Worm (Caenorhabditis elegans) whole organism, early embryonic: ENCODE data around the gene hpo-18.

Experiments used
- aly-1 ChIP-seq: sonication (generic microtip); optimal IDR thresholded peaks from 2 replicates; lab custom pipeline; 2016; ENCODE audit warnings: missing genetic modification characterization, missing compliant biosample characterization
- ama-1 ChIP-seq: fragments of 150-350 bp; optimal IDR thresholded peaks from 2 replicates; lab custom pipeline; 2014
- ceh-36 ChIP-seq: sonication (generic microtip); optimal IDR thresholded peaks from 2 replicates; lab custom pipeline; 2016; ENCODE audit warnings: missing genetic modification characterization, inconsistent platforms, missing compliant biosample characterization
- ets-7 ChIP-seq: sonication (generic microtip); optimal IDR thresholded peaks from 2 replicates; lab custom pipeline; 2016; ENCODE audit warnings: missing genotype, missing genetic modification characterization, missing compliant biosample characterization
- hmg-4 ChIP-seq: fragments of 200-800 bp; sonication (Bioruptor generic); optimal IDR thresholded peaks from 2 replicates; lab custom pipeline; 2018; ENCODE audit warnings: mild to moderate bottlenecking, missing genetic modification characterization, missing compliant biosample characterization

DNA sequence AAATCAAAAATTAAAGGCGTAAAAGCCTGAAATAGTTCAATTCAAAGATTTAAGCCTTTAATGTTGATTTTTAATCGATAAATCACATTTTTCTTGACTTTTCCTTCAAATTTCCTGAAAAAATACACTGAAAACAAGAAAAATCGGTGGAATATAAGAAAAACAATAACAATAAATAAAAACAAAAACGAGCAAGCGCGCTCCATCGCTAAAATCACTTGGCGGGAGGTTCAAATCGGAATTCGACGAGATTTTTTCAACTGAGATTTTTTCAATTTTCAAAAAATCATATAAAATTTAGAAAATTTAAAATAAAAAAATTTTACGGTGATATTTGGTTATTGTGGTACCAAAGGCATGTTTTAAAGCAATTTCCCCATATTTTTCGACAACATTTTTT is 6.7 kb downstream of the hpo-18 start:
- TF ChIP-seq ama-1 (lab: Kevin White, UChicago) (no peak), ceh-36 (tag; lab: Kevin White, UChicago) (no peak), ets-7 (tag; lab: Kevin White, UChicago) (no peak), aly-1 (tag; lab: Kevin White, UChicago) (no peak), hmg-4 (GFP tag; lab: Kevin White, UChicago) (no peak)
